Fruit fly (Drosophila melanogaster) whole organism, embryonic: ENCODE measurements around the gene Blos4.
A peak's percentile ranks its signal among the peaks of the same experiment; 100 is the strongest.

Experiments
- Atf3 ChIP-seq: fragments of 200-800 bp; sonication (Bioruptor generic); optimal IDR thresholded peaks from 3 replicates; lab custom pipeline; 2016; ENCODE audit warnings: missing biosample characterization, missing genetic modification characterization
- BtbVII ChIP-seq: fragments of 200-800 bp; sonication (Bioruptor generic); optimal IDR thresholded peaks from 3 replicates; lab custom pipeline; 2017; ENCODE audit warnings: missing biosample characterization, mild to moderate bottlenecking, missing genetic modification characterization
- CG11085 ChIP-seq: fragments of 200-800 bp; sonication (Bioruptor generic); IDR thresholded peaks from 2 replicates; pipeline ENCODE4 v1.3.6; 2022; ENCODE audit warnings: missing biosample characterization, missing genetic modification characterization
- CG13287 ChIP-seq: fragments of 200-800 bp; sonication (Bioruptor generic); IDR thresholded peaks from 2 replicates; pipeline ENCODE4 v1.3.6; 2022; ENCODE audit warnings: missing biosample characterization, missing genetic modification characterization; ENCODE audit not compliant: partially characterized antibody
- CG18619 ChIP-seq: fragments of 200-800 bp; sonication (Bioruptor generic); optimal IDR thresholded peaks from 3 replicates; lab custom pipeline; 2017; ENCODE audit warnings: missing biosample characterization, mild to moderate bottlenecking, missing genetic modification characterization
- CG2120 ChIP-seq: fragments of 200-800 bp; sonication (Bioruptor generic); optimal IDR thresholded peaks from 3 replicates; lab custom pipeline; 2016; ENCODE audit warnings: missing biosample characterization, missing genetic modification characterization
- CG2199 ChIP-seq: fragments of 200-800 bp; sonication (Bioruptor generic); IDR thresholded peaks from 3 replicates; pipeline ENCODE4 v1.3.6; 2022; ENCODE audit warnings: missing biosample characterization, missing genetic modification characterization
- CG2889 ChIP-seq: fragments of 200-800 bp; sonication (Bioruptor generic); IDR thresholded peaks from 3 replicates; pipeline ENCODE4 v1.3.6; 2022; ENCODE audit warnings: missing biosample characterization, missing genetic modification characterization
- CG3726 ChIP-seq: fragments of 200-800 bp; sonication (Bioruptor generic); IDR thresholded peaks from 3 replicates; pipeline ENCODE4, ENCODE4 v1.3.6; 2022; ENCODE audit warnings: missing biosample characterization, missing genetic modification characterization
- CG4854 ChIP-seq: fragments of 200-800 bp; sonication (Bioruptor generic); optimal IDR thresholded peaks from 2 replicates; lab custom pipeline; 2016; ENCODE audit warnings: missing biosample characterization, missing genetic modification characterization, inconsistent platforms
- CG6689 ChIP-seq: fragments of 200-800 bp; sonication (Bioruptor generic); IDR thresholded peaks from 2 replicates; pipeline ENCODE4 v1.3.6; 2022; ENCODE audit warnings: missing biosample characterization, missing genetic modification characterization
- CG6854 ChIP-seq: fragments of 200-800 bp; sonication (Bioruptor generic); optimal IDR thresholded peaks from 3 replicates; lab custom pipeline; 2017; ENCODE audit warnings: missing biosample characterization, mild to moderate bottlenecking, missing genetic modification characterization
- CG7357 ChIP-seq: fragments of 200-800 bp; sonication (Bioruptor generic); IDR thresholded peaks from 3 replicates; pipeline ENCODE4 v1.3.6; 2022; ENCODE audit warnings: missing biosample characterization, missing genetic modification characterization
- CG7786 ChIP-seq: fragments of 200-800 bp; sonication (Bioruptor generic); optimal IDR thresholded peaks from 2 replicates; lab custom pipeline; 2016; ENCODE audit warnings: missing biosample characterization, missing genetic modification characterization
- CG8388 ChIP-seq: fragments of 200-800 bp; sonication (Bioruptor generic); optimal IDR thresholded peaks from 2 replicates; lab custom pipeline; 2019; ENCODE audit warnings: missing biosample characterization, mild to moderate bottlenecking, missing genetic modification characterization, moderate library complexity
- CG9437 ChIP-seq: fragments of 200-800 bp; sonication (Bioruptor generic); optimal IDR thresholded peaks from 2 replicates; lab custom pipeline; 2018; ENCODE audit warnings: missing biosample characterization, mild to moderate bottlenecking, missing genetic modification characterization
- D19A ChIP-seq: fragments of 200-800 bp; optimal IDR thresholded peaks from 3 replicates; lab custom pipeline; 2019; ENCODE audit warnings: missing biosample characterization, mild to moderate bottlenecking, missing genetic modification characterization, moderate library complexity
- Dad ChIP-seq: fragments of 200-800 bp; sonication (Bioruptor generic); optimal IDR thresholded peaks from 3 replicates; lab custom pipeline; 2016; ENCODE audit warnings: missing biosample characterization, missing genetic modification characterization
- Dek ChIP-seq: fragments of 200-800 bp; sonication (Bioruptor generic); optimal IDR thresholded peaks from 3 replicates; lab custom pipeline; 2019; ENCODE audit warnings: missing biosample characterization, mild to moderate bottlenecking, missing genetic modification characterization, moderate library complexity
- Dip2 ChIP-seq: fragments of 200-800 bp; sonication (Bioruptor generic); IDR thresholded peaks from 2 replicates; pipeline ENCODE4 v1.3.6; 2022; ENCODE audit warnings: missing biosample characterization, missing genetic modification characterization
- Dll ChIP-seq: fragments of 200-800 bp; sonication (Bioruptor generic); IDR thresholded peaks from 4 replicates; pipeline ENCODE4 v1.3.6; 2022; ENCODE audit warnings: missing biosample characterization, missing genetic modification characterization; ENCODE audit not compliant: partially characterized antibody
- Eip74EF ChIP-seq, 2 experiments: fragments of 200-800 bp in 1 of 2; fragments of >200 bp in 1 of 2; sonication (Bioruptor generic) in 1 of 2; optimal IDR thresholded peaks; 2 replicates each; lab custom pipeline; 2017 to 2019; ENCODE audit warnings: missing biosample characterization in 2 of 2, missing genetic modification characterization in 2 of 2, mild to moderate bottlenecking in 1 of 2, moderate library complexity in 1 of 2
- Elba2 ChIP-seq: fragments of 200-800 bp; sonication (Bioruptor generic); optimal IDR thresholded peaks from 3 replicates; lab custom pipeline; 2016; ENCODE audit warnings: missing biosample characterization, missing genetic modification characterization
- Hand ChIP-seq: fragments of 200-800 bp; sonication (Bioruptor generic); optimal IDR thresholded peaks from 2 replicates; lab custom pipeline; 2017; ENCODE audit warnings: mild to moderate bottlenecking, missing biosample characterization, missing genetic modification reagents, missing genetic modification characterization
- Hr39 ChIP-seq: fragments of >200 bp; optimal IDR thresholded peaks from 2 replicates; lab custom pipeline; 2017
- Hr51 ChIP-seq, 2 experiments: fragments of 200-800 bp; sonication (Bioruptor generic); optimal IDR thresholded peaks; 2 replicates in 1 of 2; 3 replicates in 1 of 2; lab custom pipeline; 2016 to 2018; ENCODE audit warnings: missing biosample characterization in 2 of 2, missing genetic modification characterization in 2 of 2, mild to moderate bottlenecking in 1 of 2, moderate library complexity in 1 of 2
- Mrtf ChIP-seq: fragments of 200-800 bp; sonication (Bioruptor generic); IDR thresholded peaks from 3 replicates; pipeline ENCODE4 v1.3.6; 2022; ENCODE audit warnings: missing biosample characterization, missing genetic modification characterization
- NC2β ChIP-seq: fragments of 200-800 bp; sonication (Bioruptor generic); optimal IDR thresholded peaks from 2 replicates; lab custom pipeline; 2016; ENCODE audit warnings: missing biosample characterization, missing genetic modification characterization
- Scr ChIP-seq: fragments of 200-800 bp; sonication (Bioruptor generic); IDR thresholded peaks from 2 replicates; pipeline ENCODE4 v1.3.6; 2022; ENCODE audit warnings: missing biosample characterization, missing genetic modification characterization; ENCODE audit not compliant: partially characterized antibody
- Trl ChIP-seq, 3 experiments: fragments of >200 bp in 2 of 3; fragments of 200-800 bp in 1 of 3; sonication (Bioruptor generic) in 1 of 3; optimal IDR thresholded peaks; 2 replicates in 1 of 3; 3 replicates in 2 of 3; lab custom pipeline; 2016 to 2017; ENCODE audit warnings: missing biosample characterization in 1 of 3, missing genetic modification characterization in 1 of 3
- ap ChIP-seq: fragments of 200-800 bp; sonication (Bioruptor generic); IDR thresholded peaks from 2 replicates; pipeline ENCODE4 v1.3.6; 2022; ENCODE audit warnings: missing biosample characterization, missing genetic modification characterization
- croc ChIP-seq: fragments of 200-800 bp; sonication (Bioruptor generic); conservative IDR thresholded peaks from 3 replicates; pipeline ENCODE4 v1.3.6; 2022; ENCODE audit warnings: missing biosample characterization, missing genetic modification characterization
- crol ChIP-seq: fragments of 200-800 bp; sonication (Bioruptor generic); IDR thresholded peaks from 2 replicates; pipeline ENCODE4 v1.3.6; 2022; ENCODE audit warnings: missing biosample characterization, missing genetic modification characterization
- dm ChIP-seq: fragments of 200-800 bp; sonication (Bioruptor generic); optimal IDR thresholded peaks from 3 replicates; lab custom pipeline; 2016; ENCODE audit warnings: missing biosample characterization, missing genetic modification characterization
- dysf ChIP-seq: fragments of 200-800 bp; sonication (Bioruptor generic); IDR thresholded peaks from 3 replicates; pipeline ENCODE4 v1.3.6; 2022; ENCODE audit warnings: missing biosample characterization, missing genetic modification characterization
- en ChIP-seq: fragments of 200-800 bp; sonication (Bioruptor generic); optimal IDR thresholded peaks from 2 replicates; lab custom pipeline; 2016; ENCODE audit warnings: missing biosample characterization, missing genetic modification characterization
- fd64A ChIP-seq: fragments of 200-800 bp; sonication (Bioruptor generic); optimal IDR thresholded peaks from 3 replicates; lab custom pipeline; 2018; ENCODE audit warnings: missing biosample characterization, mild to moderate bottlenecking, missing genetic modification characterization
- gfzf ChIP-seq: fragments of 200-800 bp; sonication (Bioruptor generic); optimal IDR thresholded peaks from 2 replicates; lab custom pipeline; 2016; ENCODE audit warnings: missing biosample characterization, mild to moderate bottlenecking, missing genetic modification characterization, moderate library complexity
- gro ChIP-seq: fragments of 200-800 bp; sonication (Bioruptor generic); optimal IDR thresholded peaks from 2 replicates; lab custom pipeline; 2016; ENCODE audit warnings: missing biosample characterization, missing genetic modification characterization
- gsb-n ChIP-seq: fragments of 200-800 bp; sonication (Bioruptor generic); optimal IDR thresholded peaks from 3 replicates; lab custom pipeline; 2018; ENCODE audit warnings: missing biosample characterization, mild to moderate bottlenecking, missing genetic modification characterization
- h ChIP-seq: fragments of >200 bp; optimal IDR thresholded peaks from 2 replicates; lab custom pipeline; 2017
- lab ChIP-seq: fragments of 200-800 bp; sonication (Bioruptor generic); optimal IDR thresholded peaks from 3 replicates; lab custom pipeline; 2017; ENCODE audit warnings: missing biosample characterization, missing genetic modification characterization, mild to moderate bottlenecking, moderate library complexity, missing genetic modification reagents
- lbe ChIP-seq: fragments of 200-800 bp; sonication (Bioruptor generic); optimal IDR thresholded peaks from 2 replicates; lab custom pipeline; 2016; ENCODE audit warnings: missing biosample characterization, mild to moderate bottlenecking, missing genetic modification characterization
- peb ChIP-seq: fragments of 200-800 bp; sonication (Bioruptor generic); IDR thresholded peaks from 2 replicates; pipeline ENCODE4 v1.3.6; 2022; ENCODE audit warnings: missing biosample characterization, missing genetic modification characterization
- pfk ChIP-seq: fragments of 200-800 bp; sonication (Bioruptor generic); optimal IDR thresholded peaks from 2 replicates; lab custom pipeline; 2018; ENCODE audit warnings: missing biosample characterization, mild to moderate bottlenecking, missing genetic modification characterization, moderate library complexity
- run ChIP-seq: fragments of 200-800 bp; sonication (Bioruptor generic); optimal IDR thresholded peaks from 3 replicates; lab custom pipeline; 2018; ENCODE audit warnings: missing biosample characterization, mild to moderate bottlenecking, missing genetic modification characterization
- so ChIP-seq: fragments of 200-800 bp; sonication (Bioruptor generic); IDR thresholded peaks from 3 replicates; pipeline ENCODE4 v1.3.6; 2022; ENCODE audit warnings: missing biosample characterization, missing genetic modification characterization
- tio ChIP-seq: fragments of 200-800 bp; sonication (Bioruptor generic); optimal IDR thresholded peaks from 2 replicates; lab custom pipeline; 2017; ENCODE audit warnings: missing biosample characterization, missing genetic modification characterization, inconsistent platforms
- tll ChIP-seq, 2 experiments: fragments of 200-800 bp in 1 of 2; fragments of >200 bp in 1 of 2; sonication (Bioruptor generic) in 1 of 2; optimal IDR thresholded peaks; 2 replicates each; lab custom pipeline; 2017 to 2019; ENCODE audit warnings: missing biosample characterization in 2 of 2, missing genetic modification characterization in 2 of 2, mild to moderate bottlenecking in 1 of 2, moderate library complexity in 1 of 2
- tup ChIP-seq: fragments of 200-800 bp; sonication (Bioruptor generic); optimal IDR thresholded peaks from 2 replicates; lab custom pipeline; 2016; ENCODE audit warnings: missing biosample characterization, mild to moderate bottlenecking, missing genetic modification characterization, moderate library complexity
- vvl ChIP-seq: fragments of 200-800 bp; sonication (Bioruptor generic); IDR thresholded peaks from 2 replicates; pipeline ENCODE4 v1.3.6; 2022; ENCODE audit warnings: missing biosample characterization, missing genetic modification characterization
- yki ChIP-seq: fragments of >200 bp; optimal IDR thresholded peaks from 3 replicates; lab custom pipeline; 2018

The Blos4 gene

DNA sequence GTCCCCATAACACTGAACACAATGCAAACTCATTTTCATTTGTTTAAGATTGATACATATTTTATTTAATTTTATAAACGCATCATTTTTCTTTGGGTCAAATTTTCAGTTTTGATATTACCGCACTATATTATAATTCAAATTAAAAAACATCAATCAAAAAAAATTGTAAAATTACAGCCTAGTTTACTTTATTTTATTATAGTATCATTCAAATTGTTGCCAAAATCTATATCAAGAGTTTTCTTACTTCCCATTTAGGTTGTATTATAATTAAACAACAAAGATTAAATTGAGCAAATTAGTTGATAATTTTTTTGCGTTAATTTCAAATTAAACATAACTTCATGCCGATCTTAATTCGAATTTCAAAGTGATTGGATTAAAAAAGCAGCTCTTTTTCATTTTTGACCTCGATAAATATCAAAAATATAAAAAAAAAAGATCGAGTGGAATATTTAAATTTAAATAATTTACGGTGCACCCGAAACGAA is 27.0 kb upstream of the Blos4 start (continued):
- TF ChIP-seq tup = no peak
- TF ChIP-seq Trl (optimal IDR thresholded peaks at IDR 0.05; lab: Kevin White, UChicago) = no peak
- TF ChIP-seq Trl (GFP tag; optimal IDR thresholded peaks at IDR 0.05; lab: Kevin White, UChicago) = no peak
- TF ChIP-seq fd64A = no peak
- TF ChIP-seq dm (GFP tag; lab: Kevin White, UChicago) = no peak
- peak in 1 of 2 experiments; percentile 56 for TF ChIP-seq Hr51 (GFP tag; optimal IDR thresholded peaks at IDR 0.05; lab: Kevin White, UChicago)
- peak; percentile 55 for TF ChIP-seq CG18619 (GFP tag; lab: Kevin White, UChicago)
- no peak for TF ChIP-seq Atf3 (GFP tag; lab: Kevin White, UChicago)
- no peak for TF ChIP-seq en
- no peak for TF ChIP-seq CG6854 (GFP tag; lab: Kevin White, UChicago)
- no peak for TF ChIP-seq croc (GFP tag; lab: Robert Waterston, UW)
- TF ChIP-seq CG8388 (GFP tag; lab: Kevin White, UChicago) = peak; percentile 47
- TF ChIP-seq CG2199 (GFP tag; lab: Robert Waterston, UW) = no peak
- no peak for TF ChIP-seq vvl (GFP tag; lab: Robert Waterston, UW)
- TF ChIP-seq Dll (GFP tag; lab: Robert Waterston, UW) = no peak
- peak; percentile 55 for TF ChIP-seq CG9437 (GFP tag; lab: Kevin White, UChicago)
- no peak for TF ChIP-seq CG11085 (GFP tag; lab: Robert Waterston, UW)
- TF ChIP-seq Hand = no peak
- no peak for TF ChIP-seq CG7357 (GFP tag; lab: Robert Waterston, UW)
- no peak for TF ChIP-seq yki (lab: Kevin White, UChicago)
- no peak for TF ChIP-seq run (tag; lab: Kevin White, UChicago)
- TF ChIP-seq h (lab: Kevin White, UChicago) = no peak
- no peak for TF ChIP-seq so (GFP tag; lab: Robert Waterston, UW)
- TF ChIP-seq tio (GFP tag; lab: Kevin White, UChicago) = peak; percentile 34
- no peak for TF ChIP-seq Eip74EF (GFP tag; optimal IDR thresholded peaks at IDR 0.05; lab: Kevin White, UChicago)
- no peak for TF ChIP-seq Mrtf
- no peak for TF ChIP-seq Dad (GFP tag; lab: Kevin White, UChicago)
- no peak for TF ChIP-seq NC2β (GFP tag; lab: Kevin White, UChicago)
- TF ChIP-seq Dip2 = no peak
- no peak for TF ChIP-seq tll (GFP tag; optimal IDR thresholded peaks at IDR 0.05; lab: Kevin White, UChicago)
- TF ChIP-seq CG13287 = no peak
- TF ChIP-seq Elba2 (GFP tag; lab: Kevin White, UChicago) = no peak
- peak; percentile 44 for TF ChIP-seq CG6689 (GFP tag; lab: Robert Waterston, UW)
- TF ChIP-seq CG7786 (GFP tag; lab: Kevin White, UChicago) = no peak
- no peak for TF ChIP-seq CG3726 (GFP tag; lab: Robert Waterston, UW)
- TF ChIP-seq ap (GFP tag; lab: Robert Waterston, UW) = no peak
- TF ChIP-seq peb = no peak
- no peak for TF ChIP-seq pfk (GFP tag; lab: Kevin White, UChicago)
- TF ChIP-seq gfzf (GFP tag; lab: Kevin White, UChicago) = no peak
- no peak for TF ChIP-seq CG2889
- no peak for TF ChIP-seq crol
- no peak for TF ChIP-seq Dek (tag; lab: Kevin White, UChicago)
- TF ChIP-seq dysf (GFP tag; lab: Robert Waterston, UW) = no peak
- TF ChIP-seq CG4854 (GFP tag; lab: Kevin White, UChicago) = no peak
- TF ChIP-seq lbe (GFP tag; lab: Kevin White, UChicago) = no peak
- no peak for TF ChIP-seq Scr (GFP tag; lab: Robert Waterston, UW)
- peak; percentile 30 for TF ChIP-seq D19A (tag; lab: Kevin White, UChicago)
- no peak for TF ChIP-seq gsb-n
- TF ChIP-seq CG2120 (GFP tag; lab: Kevin White, UChicago) = peak; percentile 22
- no peak for TF ChIP-seq gro
- no peak for TF ChIP-seq Hr39 (lab: Kevin White, UChicago)
- no peak for TF ChIP-seq BtbVII (GFP tag; lab: Kevin White, UChicago)
- no peak for TF ChIP-seq lab (GFP tag; lab: Kevin White, UChicago)
